Fruit fly (Drosophila melanogaster) whole organism, embryonic: Measurements from ENCODE around the gene CG10431.

ENCODE experiments used
- Ada2b ChIP-seq: fragments of 200-800 bp; sonication (Bioruptor generic); IDR thresholded peaks from 2 replicates; pipeline ENCODE4 v1.3.6; 2022; ENCODE audit warnings: missing biosample characterization, missing genetic modification characterization
- B-H2 ChIP-seq: fragments of 200-800 bp; sonication (Bioruptor generic); optimal IDR thresholded peaks from 2 replicates; lab custom pipeline; 2018; ENCODE audit warnings: missing biosample characterization, mild to moderate bottlenecking, missing genetic modification characterization
- BtbVII ChIP-seq: fragments of 200-800 bp; sonication (Bioruptor generic); optimal IDR thresholded peaks from 3 replicates; lab custom pipeline; 2017; ENCODE audit warnings: missing biosample characterization, mild to moderate bottlenecking, missing genetic modification characterization
- CG10366 ChIP-seq: fragments of 200-800 bp; sonication (Bioruptor generic); IDR thresholded peaks from 2 replicates; pipeline ENCODE4 v1.3.6; 2022; ENCODE audit warnings: missing biosample characterization, missing genetic modification characterization
- CG11398 ChIP-seq: fragments of 200-800 bp; sonication (Bioruptor generic); optimal IDR thresholded peaks from 2 replicates; lab custom pipeline; 2016; ENCODE audit warnings: missing biosample characterization, missing genetic modification characterization
- CG11723 ChIP-seq: fragments of 200-800 bp; sonication (Bioruptor generic); optimal IDR thresholded peaks from 2 replicates; lab custom pipeline; 2017; ENCODE audit warnings: missing biosample characterization, mild to moderate bottlenecking, missing genetic modification characterization
- CG12391 ChIP-seq: fragments of 200-800 bp; sonication (Bioruptor generic); optimal IDR thresholded peaks from 3 replicates; lab custom pipeline; 2018; ENCODE audit warnings: missing biosample characterization, mild to moderate bottlenecking, missing genetic modification characterization, moderate library complexity
- CG14667 ChIP-seq: fragments of 200-800 bp; sonication (Bioruptor generic); IDR thresholded peaks from 2 replicates; pipeline ENCODE4 v1.3.6; 2022; ENCODE audit warnings: missing biosample characterization, missing genetic modification characterization
- CG15011 ChIP-seq: fragments of 200-800 bp; sonication (Bioruptor generic); optimal IDR thresholded peaks from 3 replicates; lab custom pipeline; 2018; ENCODE audit warnings: missing biosample characterization, mild to moderate bottlenecking, missing genetic modification characterization
- CG15073 ChIP-seq: fragments of 200-800 bp; sonication (Bioruptor generic); optimal IDR thresholded peaks from 2 replicates; lab custom pipeline; 2016; ENCODE audit warnings: missing biosample characterization, missing genetic modification characterization
- CG1529 ChIP-seq: fragments of 200-800 bp; sonication (Bioruptor generic); optimal IDR thresholded peaks from 3 replicates; lab custom pipeline; 2018; ENCODE audit warnings: missing biosample characterization, missing genetic modification characterization
- CG15696 ChIP-seq: fragments of 200-800 bp; sonication (Bioruptor generic); optimal IDR thresholded peaks from 2 replicates; lab custom pipeline; 2019; ENCODE audit warnings: missing biosample characterization, mild to moderate bottlenecking, missing genetic modification characterization, moderate library complexity
- CG16815 ChIP-seq: fragments of 200-800 bp; sonication (Bioruptor generic); optimal IDR thresholded peaks from 3 replicates; lab custom pipeline; 2017; ENCODE audit warnings: missing biosample characterization, mild to moderate bottlenecking, missing genetic modification characterization
- CG17385 ChIP-seq: fragments of 200-800 bp; sonication (Bioruptor generic); optimal IDR thresholded peaks from 3 replicates; lab custom pipeline; 2018; ENCODE audit warnings: missing biosample characterization, mild to moderate bottlenecking, missing genetic modification characterization
- CG2712 ChIP-seq: fragments of 200-800 bp; optimal IDR thresholded peaks from 3 replicates; lab custom pipeline; 2019; ENCODE audit warnings: missing biosample characterization, mild to moderate bottlenecking, missing genetic modification characterization, moderate library complexity
- CG2875 ChIP-seq: fragments of 200-800 bp; sonication (Bioruptor generic); optimal IDR thresholded peaks from 2 replicates; lab custom pipeline; 2017; ENCODE audit warnings: missing biosample characterization, mild to moderate bottlenecking, missing genetic modification characterization, missing genetic modification reagents
- CG31441 ChIP-seq: fragments of 200-800 bp; sonication (Bioruptor generic); IDR thresholded peaks from 2 replicates; pipeline ENCODE4 v1.3.6; 2022; ENCODE audit warnings: missing biosample characterization, missing genetic modification characterization
- CG3281 ChIP-seq: fragments of 200-800 bp; sonication (Bioruptor generic); optimal IDR thresholded peaks from 3 replicates; lab custom pipeline; 2017; ENCODE audit warnings: missing biosample characterization, mild to moderate bottlenecking, missing genetic modification characterization
- CG7839 ChIP-seq: fragments of 200-800 bp; sonication (Bioruptor generic); optimal IDR thresholded peaks from 3 replicates; lab custom pipeline; 2018; ENCODE audit warnings: missing biosample characterization, mild to moderate bottlenecking, missing genetic modification characterization, moderate library complexity
- CG8089 ChIP-seq: fragments of 200-800 bp; sonication (Bioruptor generic); optimal IDR thresholded peaks from 3 replicates; lab custom pipeline; 2016; ENCODE audit warnings: missing biosample characterization, missing genetic modification characterization
- CG9437 ChIP-seq: fragments of 200-800 bp; sonication (Bioruptor generic); optimal IDR thresholded peaks from 2 replicates; lab custom pipeline; 2018; ENCODE audit warnings: missing biosample characterization, mild to moderate bottlenecking, missing genetic modification characterization
- D19A ChIP-seq: fragments of 200-800 bp; optimal IDR thresholded peaks from 3 replicates; lab custom pipeline; 2019; ENCODE audit warnings: missing biosample characterization, mild to moderate bottlenecking, missing genetic modification characterization, moderate library complexity
- Dad ChIP-seq: fragments of 200-800 bp; sonication (Bioruptor generic); optimal IDR thresholded peaks from 3 replicates; lab custom pipeline; 2016; ENCODE audit warnings: missing biosample characterization, missing genetic modification characterization
- E2f1 ChIP-seq: fragments of 200-800 bp; sonication (Bioruptor generic); IDR thresholded peaks from 2 replicates; pipeline ENCODE4 v1.3.6; 2022; ENCODE audit warnings: missing biosample characterization, missing genetic modification characterization
- Elba2 ChIP-seq: fragments of 200-800 bp; sonication (Bioruptor generic); optimal IDR thresholded peaks from 3 replicates; lab custom pipeline; 2016; ENCODE audit warnings: missing biosample characterization, missing genetic modification characterization
- Fer2 ChIP-seq: fragments of 200-800 bp; sonication (Bioruptor generic); optimal IDR thresholded peaks from 2 replicates; lab custom pipeline; 2018; ENCODE audit warnings: missing biosample characterization, mild to moderate bottlenecking, missing genetic modification characterization, moderate library complexity
- Nf-YA ChIP-seq: fragments of 200-800 bp; sonication (Bioruptor generic); IDR thresholded peaks from 2 replicates; pipeline ENCODE4 v1.3.6; 2022; ENCODE audit warnings: missing biosample characterization, missing genetic modification characterization
- Ravus ChIP-seq: fragments of 200-800 bp; sonication (Bioruptor generic); IDR thresholded peaks from 2 replicates; pipeline ENCODE4 v1.3.6; 2022; ENCODE audit warnings: missing biosample characterization, missing genetic modification characterization
- Rfx ChIP-seq: fragments of 200-800 bp; sonication (Bioruptor generic); IDR thresholded peaks from 2 replicates; pipeline ENCODE4 v1.3.6; 2022; ENCODE audit warnings: missing biosample characterization, missing genetic modification characterization
- Sox100B ChIP-seq: fragments of 200-800 bp; sonication (Bioruptor generic); optimal IDR thresholded peaks from 3 replicates; lab custom pipeline; 2018; ENCODE audit warnings: missing biosample characterization, mild to moderate bottlenecking, missing genetic modification characterization
- Vsx1 ChIP-seq: fragments of 200-800 bp; sonication (Bioruptor generic); optimal IDR thresholded peaks from 2 replicates; lab custom pipeline; 2017; ENCODE audit warnings: missing biosample characterization, mild to moderate bottlenecking, missing genetic modification characterization, missing genetic modification reagents
- ab ChIP-seq: fragments of 200-800 bp; sonication (Bioruptor generic); optimal IDR thresholded peaks from 2 replicates; lab custom pipeline; 2016; ENCODE audit warnings: missing biosample characterization, missing genetic modification characterization
- ara ChIP-seq: fragments of 200-800 bp; sonication (Bioruptor generic); IDR thresholded peaks from 2 replicates; pipeline ENCODE4 v1.3.6; 2022; ENCODE audit warnings: missing biosample characterization, missing genetic modification characterization
- ash1 ChIP-seq: fragments of 200-800 bp; sonication (Bioruptor generic); optimal IDR thresholded peaks from 2 replicates; lab custom pipeline; 2018; ENCODE audit warnings: missing biosample characterization, mild to moderate bottlenecking, missing genetic modification characterization
- croc ChIP-seq: fragments of 200-800 bp; sonication (Bioruptor generic); conservative IDR thresholded peaks from 3 replicates; pipeline ENCODE4 v1.3.6; 2022; ENCODE audit warnings: missing biosample characterization, missing genetic modification characterization
- dati ChIP-seq: fragments of 200-800 bp; sonication (Bioruptor generic); IDR thresholded peaks from 2 replicates; pipeline ENCODE4 v1.3.6; 2022; ENCODE audit warnings: missing biosample characterization, missing genetic modification characterization
- emc ChIP-seq: fragments of 200-800 bp; sonication (Bioruptor generic); optimal IDR thresholded peaks from 2 replicates; lab custom pipeline; 2016; ENCODE audit warnings: missing biosample characterization, missing genetic modification characterization
- gcm2 ChIP-seq: fragments of 200-800 bp; sonication (Bioruptor generic); optimal IDR thresholded peaks from 2 replicates; lab custom pipeline; 2016; ENCODE audit warnings: missing biosample characterization, missing genetic modification characterization
- hth ChIP-seq: fragments of >200 bp; optimal IDR thresholded peaks from 2 replicates; lab custom pipeline; 2017; ENCODE audit warnings: inconsistent platforms
- insv ChIP-seq, 2 experiments: fragments of 200-800 bp; sonication (Bioruptor generic); optimal IDR thresholded peaks; 3 replicates each; lab custom pipeline; 2016 to 2018; ENCODE audit warnings: missing biosample characterization in 2 of 2, missing genetic modification characterization in 2 of 2
- inv ChIP-seq: fragments of 200-800 bp; sonication (Bioruptor generic); IDR thresholded peaks from 2 replicates; pipeline ENCODE4 v1.3.6; 2022; ENCODE audit warnings: missing biosample characterization, missing genetic modification characterization; ENCODE audit not compliant: partially characterized antibody
- maf-S ChIP-seq: fragments of 200-800 bp; sonication (Bioruptor generic); optimal IDR thresholded peaks from 2 replicates; lab custom pipeline; 2016; ENCODE audit warnings: missing biosample characterization, missing genetic modification characterization
- nom ChIP-seq: fragments of 200-800 bp; sonication (Bioruptor generic); optimal IDR thresholded peaks from 2 replicates; lab custom pipeline; 2017; ENCODE audit warnings: missing biosample characterization, missing genetic modification characterization, mild to moderate bottlenecking, moderate library complexity, missing genetic modification reagents
- oc ChIP-seq: fragments of 200-800 bp; sonication (Bioruptor generic); optimal IDR thresholded peaks from 2 replicates; lab custom pipeline; 2018; ENCODE audit warnings: missing biosample characterization, mild to moderate bottlenecking, missing genetic modification characterization, moderate library complexity
- peb ChIP-seq: fragments of 200-800 bp; sonication (Bioruptor generic); IDR thresholded peaks from 2 replicates; pipeline ENCODE4 v1.3.6; 2022; ENCODE audit warnings: missing biosample characterization, missing genetic modification characterization
- sc ChIP-seq, 3 experiments: fragments of >200 bp in 2 of 3; fragments of 200-800 bp in 1 of 3; sonication (Bioruptor generic) in 1 of 3; optimal IDR thresholded peaks; 2 replicates in 2 of 3; 3 replicates in 1 of 3; lab custom pipeline; 2017; ENCODE audit warnings: mild to moderate bottlenecking in 1 of 3, missing biosample characterization in 1 of 3, missing genetic modification characterization in 1 of 3, missing genetic modification reagents in 1 of 3
- slou ChIP-seq: fragments of 200-800 bp; sonication (Bioruptor generic); optimal IDR thresholded peaks from 3 replicates; lab custom pipeline; 2016; ENCODE audit warnings: missing biosample characterization, missing genetic modification characterization
- sr ChIP-seq: fragments of 200-800 bp; sonication (Bioruptor generic); IDR thresholded peaks from 3 replicates; pipeline ENCODE4 v1.3.6; 2022; ENCODE audit warnings: missing biosample characterization, missing genetic modification characterization
- tin ChIP-seq: fragments of 200-800 bp; sonication (Bioruptor generic); optimal IDR thresholded peaks from 3 replicates; lab custom pipeline; 2016; ENCODE audit warnings: missing biosample characterization, missing genetic modification characterization
- ttk ChIP-seq: fragments of 200-800 bp; sonication (Bioruptor generic); IDR thresholded peaks from 2 replicates; pipeline ENCODE4 v2.1.2; 2022; ENCODE audit warnings: missing biosample characterization, missing genetic modification characterization

Gene CG10431

dm6 chr2L:18930352-18931122 lies 44.0 kb upstream of the CG10431 start (continued):
- TF ChIP-seq Elba2 (GFP tag; lab: Kevin White, UChicago) = no peak
- TF ChIP-seq Rfx = no peak
- no peak for TF ChIP-seq CG2875 (GFP tag; lab: Kevin White, UChicago)
- peak; percentile 17 for TF ChIP-seq D19A (tag; lab: Kevin White, UChicago)
- TF ChIP-seq CG10366 (GFP tag; lab: Robert Waterston, UW) = no peak; the same call in 1 of the 2 replicates
- peak; percentile 66 for TF ChIP-seq oc (tag; lab: Kevin White, UChicago)
- TF ChIP-seq insv (GFP tag; optimal IDR thresholded peaks at IDR 0.05; lab: Kevin White, UChicago) = no peak
- peak; percentile 22; the same call in 1 of the 3 replicates for TF ChIP-seq croc (GFP tag; lab: Robert Waterston, UW)
- TF ChIP-seq sc (optimal IDR thresholded peaks at IDR 0.05; lab: Kevin White, UChicago) = no peak
- TF ChIP-seq sc (GFP tag; optimal IDR thresholded peaks at IDR 0.05; lab: Kevin White, UChicago) = no peak
- no peak for TF ChIP-seq CG1529
- no peak for TF ChIP-seq inv (GFP tag; lab: Robert Waterston, UW)
- no peak for TF ChIP-seq CG3281
- no peak for TF ChIP-seq CG15011 (GFP tag; lab: Kevin White, UChicago)
- TF ChIP-seq sr (GFP tag; lab: Robert Waterston, UW) = no peak
- TF ChIP-seq gcm2 (GFP tag; lab: Kevin White, UChicago) = no peak
- peak; percentile 68 for TF ChIP-seq CG2712 (tag; lab: Kevin White, UChicago)
- TF ChIP-seq dati (GFP tag; lab: Robert Waterston, UW) = no peak
- no peak for TF ChIP-seq CG15073 (GFP tag; lab: Kevin White, UChicago)
- TF ChIP-seq ash1 (GFP tag; lab: Kevin White, UChicago) = no peak
- TF ChIP-seq hth (lab: Kevin White, UChicago) = no peak
- peak; percentile 18 for TF ChIP-seq CG8089 (GFP tag; lab: Kevin White, UChicago)
- no peak for TF ChIP-seq CG14667 (GFP tag; lab: Robert Waterston, UW)
- TF ChIP-seq CG7839 = peak; percentile 46
- no peak for TF ChIP-seq Fer2 (tag; lab: Kevin White, UChicago)
- TF ChIP-seq CG11723 (GFP tag; lab: Kevin White, UChicago) = no peak
- TF ChIP-seq ab (GFP tag; lab: Kevin White, UChicago) = no peak
- no peak for TF ChIP-seq slou (GFP tag; lab: Kevin White, UChicago)
- TF ChIP-seq Nf-YA (GFP tag; lab: Robert Waterston, UW) = no peak
- no peak for TF ChIP-seq CG9437 (GFP tag; lab: Kevin White, UChicago)
- no peak for TF ChIP-seq BtbVII (GFP tag; lab: Kevin White, UChicago)
- TF ChIP-seq ara = no peak
- TF ChIP-seq Vsx1 (GFP tag; lab: Kevin White, UChicago) = no peak
- no peak for TF ChIP-seq ttk
- TF ChIP-seq Ada2b = no peak
- TF ChIP-seq CG15696 (tag; lab: Kevin White, UChicago) = peak; percentile 57
- peak; percentile 24 for TF ChIP-seq CG16815
- TF ChIP-seq Ravus (GFP tag; lab: Robert Waterston, UW) = no peak
- TF ChIP-seq maf-S = no peak
- no peak for TF ChIP-seq B-H2 (GFP tag; lab: Kevin White, UChicago)
- TF ChIP-seq CG31441 (GFP tag; lab: Robert Waterston, UW) = peak; percentile 47; the same call in 1 of the 2 replicates
- peak; percentile 61 for TF ChIP-seq CG12391 (tag; lab: Kevin White, UChicago)
- TF ChIP-seq Sox100B (GFP tag; lab: Kevin White, UChicago) = no peak
- TF ChIP-seq tin (GFP tag; lab: Kevin White, UChicago) = no peak
- TF ChIP-seq Dad (GFP tag; lab: Kevin White, UChicago) = no peak
- TF ChIP-seq CG17385 (GFP tag; lab: Kevin White, UChicago) = no peak
- no peak for TF ChIP-seq E2f1 (GFP tag; lab: Robert Waterston, UW)
- no peak for TF ChIP-seq nom (GFP tag; lab: Kevin White, UChicago)
- no peak for TF ChIP-seq CG11398 (GFP tag; lab: Kevin White, UChicago)
- TF ChIP-seq emc = no peak
- no peak for TF ChIP-seq peb
